Worm (Caenorhabditis elegans): ENCODE results near the gene Y49F6B.13.
"Not testable (repeated sequence)": the region's sequence is repeated elsewhere in the genome, so short reads cannot be mapped to it uniquely, and the experiment has no call there.

- not testable (repeated sequence) for TF ChIP-seq ama-1 (optimal IDR thresholded peaks at IDR 0.05); flt-1 (GFP tag; IDR thresholded peaks at IDR 0.05); F13C5.2 (tag; optimal IDR thresholded peaks at IDR 0.05); ceh-13 (GFP tag; optimal IDR thresholded peaks at IDR 0.05)
Measured at ce11 chrII:3490797-3491196, 19.3 kb upstream of the Y49F6B.13 start, which contains the start of gene fbxb-112.
